Worm (Caenorhabditis elegans) whole organism, young adult: ENCODE results near the gene fbxa-27.

Experiments
- B0035.1 ChIP-seq: sonication (generic microtip); optimal IDR thresholded peaks from 2 replicates; lab custom pipeline; 2016; ENCODE audit warnings: missing genetic modification characterization, mild to moderate bottlenecking, missing compliant biosample characterization, missing genotype, missing genetic modification reagents
- F22D6.2 ChIP-seq: sonication (generic microtip); optimal IDR thresholded peaks from 2 replicates; lab custom pipeline; 2016; ENCODE audit warnings: mild to moderate bottlenecking, missing genetic modification characterization, missing compliant biosample characterization
- F23B12.7 ChIP-seq: sonication (generic microtip); optimal IDR thresholded peaks from 2 replicates; lab custom pipeline; 2017; ENCODE audit warnings: missing genetic modification characterization, mild to moderate bottlenecking, missing compliant biosample characterization, antibody characterized with exemption, moderate library complexity; ENCODE audit not compliant: insufficient read depth
- F39B2.1 ChIP-seq: fragments of 200-800 bp; sonication (Bioruptor generic); IDR thresholded peaks from 2 replicates; pipeline ENCODE4 v1.3.6; 2022; ENCODE audit warnings: missing genetic modification reagents, missing genetic modification characterization, missing compliant biosample characterization
- F52B5.7 ChIP-seq: sonication (generic microtip); optimal IDR thresholded peaks from 2 replicates; lab custom pipeline; 2016; ENCODE audit warnings: mild to moderate bottlenecking, missing genetic modification characterization, missing compliant biosample characterization
- F57A8.1 ChIP-seq: fragments of 200-800 bp; sonication (Bioruptor generic); optimal IDR thresholded peaks from 2 replicates; lab custom pipeline; 2018; ENCODE audit warnings: mild to moderate bottlenecking, missing genetic modification characterization, moderate library complexity, missing compliant biosample characterization
- ama-1 ChIP-seq, 3 experiments: fragments of 150-350 bp in 1 of 3; sonication (generic microtip) in 2 of 3; optimal IDR thresholded peaks; 2 replicates each; lab custom pipeline; 2014 to 2018; ENCODE audit warnings: missing biosample characterization in 2 of 3, missing genetic modification characterization in 2 of 3, missing genetic modification reagents in 2 of 3
- ceh-79 ChIP-seq: sonication (generic microtip); optimal IDR thresholded peaks from 2 replicates; lab custom pipeline; 2017; ENCODE audit warnings: mild to moderate bottlenecking, missing genetic modification characterization, missing compliant biosample characterization
- die-1 ChIP-seq: sonication (generic microtip); optimal IDR thresholded peaks from 2 replicates; lab custom pipeline; 2016; ENCODE audit warnings: missing genotype, mild to moderate bottlenecking, missing genetic modification characterization, missing compliant biosample characterization
- dox-1 ChIP-seq: fragments of 200-800 bp; sonication (Bioruptor generic); IDR thresholded peaks from 2 replicates; pipeline ENCODE4 v1.3.6; 2022; ENCODE audit warnings: missing genetic modification reagents, missing genetic modification characterization, missing compliant biosample characterization
- dpff-1 ChIP-seq: sonication (generic microtip); optimal IDR thresholded peaks from 2 replicates; lab custom pipeline; 2017; ENCODE audit warnings: mild to moderate bottlenecking, missing genetic modification characterization, missing compliant biosample characterization
- efl-1 ChIP-seq: fragments of 150-350 bp; optimal IDR thresholded peaks from 2 replicates; lab custom pipeline; 2014; ENCODE audit warnings: missing biosample characterization, missing genetic modification reagents, missing genetic modification characterization
- egrh-3 ChIP-seq: fragments of 200-800 bp; sonication (Bioruptor generic); IDR thresholded peaks from 2 replicates; pipeline ENCODE4 v1.3.6; 2022; ENCODE audit warnings: missing genetic modification reagents, missing genetic modification characterization, missing compliant biosample characterization
- hmg-1.2 ChIP-seq: fragments of 200-800 bp; sonication (Bioruptor generic); IDR thresholded peaks from 2 replicates; pipeline ENCODE4 v1.3.6; 2022; ENCODE audit warnings: missing genetic modification reagents, missing genetic modification characterization, missing compliant biosample characterization
- hrde-1 ChIP-seq: sonication (generic microtip); optimal IDR thresholded peaks from 2 replicates; lab custom pipeline; 2016; ENCODE audit warnings: missing genetic modification characterization, mild to moderate bottlenecking, missing compliant biosample characterization, moderate library complexity, missing genotype, missing genetic modification reagents, borderline replicate concordance
- hsf-1 ChIP-seq: fragments of 200-800 bp; sonication (Bioruptor generic); IDR thresholded peaks from 2 replicates; pipeline ENCODE4 v1.3.6; 2022; ENCODE audit warnings: missing genetic modification reagents, missing genetic modification characterization, missing compliant biosample characterization
- let-526 ChIP-seq: fragments of 200-800 bp; sonication (Bioruptor generic); IDR thresholded peaks from 2 replicates; pipeline ENCODE4 v1.3.6; 2022; ENCODE audit warnings: missing genetic modification reagents, missing genetic modification characterization, missing compliant biosample characterization
- madf-10 ChIP-seq: sonication (generic microtip); optimal IDR thresholded peaks from 2 replicates; lab custom pipeline; 2016; ENCODE audit warnings: mild to moderate bottlenecking, missing genetic modification characterization, missing compliant biosample characterization
- mcd-1 ChIP-seq: fragments of 200-800 bp; sonication (Bioruptor generic); IDR thresholded peaks from 2 replicates; pipeline ENCODE4 v1.3.6; 2022; ENCODE audit warnings: missing genetic modification reagents, missing genetic modification characterization, missing compliant biosample characterization
- nfya-2 ChIP-seq: fragments of 200-800 bp; sonication (Bioruptor generic); IDR thresholded peaks from 2 replicates; pipeline ENCODE4 v1.3.6; 2022; ENCODE audit warnings: missing genetic modification reagents, missing genetic modification characterization, missing compliant biosample characterization
- nhr-179 ChIP-seq: sonication (generic microtip); optimal IDR thresholded peaks from 2 replicates; lab custom pipeline; 2016; ENCODE audit warnings: mild to moderate bottlenecking, missing genetic modification characterization, missing compliant biosample characterization
- nhr-80 ChIP-seq: sonication (generic microtip); optimal IDR thresholded peaks from 2 replicates; lab custom pipeline; 2016; ENCODE audit warnings: missing genetic modification characterization, missing compliant biosample characterization
- sdz-38 ChIP-seq: sonication (generic microtip); optimal IDR thresholded peaks from 2 replicates; lab custom pipeline; 2016; ENCODE audit warnings: missing genotype, missing genetic modification characterization, missing compliant biosample characterization
- sea-2 ChIP-seq: fragments of 200-800 bp; sonication (Bioruptor generic); IDR thresholded peaks from 2 replicates; pipeline ENCODE4 v1.3.6; 2022; ENCODE audit warnings: missing genetic modification characterization, missing compliant biosample characterization
- snpc-3.4 ChIP-seq: sonication (generic microtip); optimal IDR thresholded peaks from 2 replicates; lab custom pipeline; 2017; ENCODE audit warnings: missing genetic modification characterization, mild to moderate bottlenecking, missing compliant biosample characterization, antibody characterized with exemption, moderate library complexity, missing genotype, missing genetic modification reagents
- unc-130 ChIP-seq: sonication (generic microtip); optimal IDR thresholded peaks from 2 replicates; lab custom pipeline; 2016; ENCODE audit warnings: missing genetic modification reagents, missing genetic modification characterization, missing compliant biosample characterization
- unc-62 ChIP-seq: fragments of 150-350 bp; optimal IDR thresholded peaks from 2 replicates; lab custom pipeline; 2014; ENCODE audit warnings: missing biosample characterization, missing genetic modification reagents, missing genetic modification characterization
- xnd-1 ChIP-seq: sonication (generic microtip); optimal IDR thresholded peaks from 2 replicates; lab custom pipeline; 2016; ENCODE audit warnings: missing genotype, missing genetic modification reagents, missing genetic modification characterization, missing compliant biosample characterization
- ztf-18 ChIP-seq: sonication (generic microtip); optimal IDR thresholded peaks from 2 replicates; lab custom pipeline; 2016; ENCODE audit warnings: missing genotype, mild to moderate bottlenecking, missing genetic modification characterization, missing compliant biosample characterization
- ztf-26 ChIP-seq: sonication (generic microtip); optimal IDR thresholded peaks from 2 replicates; lab custom pipeline; 2017; ENCODE audit warnings: missing genetic modification characterization, missing compliant biosample characterization

The fbxa-27 gene

ce11 chrIII:1342919-1343419 lies at the start of gene fbxa-27:
TSS of gene fbxa-27 (plus strand) at chrIII:1342969.
- TF ChIP-seq xnd-1 (tag; lab: Kevin White, UChicago), result no peak
- TF ChIP-seq dpff-1 (tag; lab: Kevin White, UChicago), result no peak

ce11 chrIII:1293135-1293534 lies 49.6 kb upstream of the fbxa-27 start, which contains the start of gene fbxa-36:
TSS of gene fbxa-36 (minus strand) at chrIII:1293235.
- TF ChIP-seq let-526 (no peak), unc-130 (GFP tag; lab: Kevin White, UChicago) (no peak), nhr-179 (tag; lab: Kevin White, UChicago) (no peak), sea-2 (GFP tag; lab: Robert Waterston, UW) (no peak), F22D6.2 (tag; lab: Kevin White, UChicago) (no peak), F39B2.1 (GFP tag; lab: Robert Waterston, UW) (no peak)

DNA sequence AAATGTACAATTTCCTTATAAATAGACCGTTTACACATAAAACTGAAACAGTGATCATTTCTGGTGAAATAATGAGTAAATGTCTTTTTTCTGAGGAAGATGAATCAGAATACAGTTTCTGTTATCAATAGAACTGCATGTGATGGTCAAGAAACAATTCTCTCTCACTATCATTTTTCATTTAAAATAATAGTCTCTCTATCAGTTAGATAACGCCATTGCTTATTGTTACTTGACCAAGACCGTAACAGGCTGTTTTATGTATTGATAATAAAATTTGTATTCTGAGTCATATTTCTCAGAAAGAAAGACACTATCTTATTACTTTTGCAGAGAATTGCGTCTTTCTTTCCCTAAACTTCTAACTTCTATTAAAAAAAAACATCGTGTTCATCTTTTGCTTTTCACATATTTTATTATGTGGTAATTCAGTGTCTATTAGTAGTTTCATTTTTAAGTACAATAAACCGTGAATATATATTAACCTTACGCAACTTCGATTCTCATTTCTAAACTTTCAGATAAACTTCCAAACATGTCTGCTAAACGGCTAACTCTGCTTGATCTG lies 47.5 kb upstream of the fbxa-27 start, which contains the start of gene fbxa-35:
Gene fbxa-35 (plus strand): TSS at position 518 of the 568 bp plus-strand sequence.
- no peak for TF ChIP-seq F57A8.1 (GFP tag; lab: Kevin White, UChicago)
- peak; percentile 13 for TF ChIP-seq nhr-80 (tag; lab: Kevin White, UChicago)
- TF ChIP-seq, all 124 proteins: peak for 1

DNA sequence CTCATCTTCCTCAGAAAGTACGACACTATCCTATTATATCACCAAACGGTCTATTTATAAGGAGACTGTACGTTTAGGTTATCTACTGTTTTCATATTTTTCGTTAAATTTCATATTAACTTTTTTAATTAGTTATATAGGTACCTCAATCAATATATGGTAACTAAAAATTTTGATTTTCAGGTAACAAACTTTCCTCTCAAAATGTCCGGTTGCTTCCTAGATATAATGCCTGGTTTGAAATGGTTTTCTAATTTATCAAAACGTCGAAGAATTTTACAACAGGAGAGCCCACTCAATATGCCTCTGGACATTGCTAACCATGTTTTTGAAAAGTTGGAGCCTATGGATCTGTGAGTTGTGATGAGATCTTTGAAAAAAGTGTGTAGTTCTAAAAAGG lies 45.2 kb upstream of the fbxa-27 start, which contains the start of gene fbxa-28:
Gene fbxa-28 (plus strand): TSS at position 301 of the 400 bp plus-strand sequence.
- TF ChIP-seq nfya-2 (no peak), ceh-79 (tag; lab: Kevin White, UChicago) (no peak), hrde-1 (tag; lab: Kevin White, UChicago) (no peak), nhr-179 (tag; lab: Kevin White, UChicago) (no peak), unc-62 (GFP tag; lab: Kevin White, UChicago) (no peak)
- TF ChIP-seq, all 124 proteins: peak for 0

DNA sequence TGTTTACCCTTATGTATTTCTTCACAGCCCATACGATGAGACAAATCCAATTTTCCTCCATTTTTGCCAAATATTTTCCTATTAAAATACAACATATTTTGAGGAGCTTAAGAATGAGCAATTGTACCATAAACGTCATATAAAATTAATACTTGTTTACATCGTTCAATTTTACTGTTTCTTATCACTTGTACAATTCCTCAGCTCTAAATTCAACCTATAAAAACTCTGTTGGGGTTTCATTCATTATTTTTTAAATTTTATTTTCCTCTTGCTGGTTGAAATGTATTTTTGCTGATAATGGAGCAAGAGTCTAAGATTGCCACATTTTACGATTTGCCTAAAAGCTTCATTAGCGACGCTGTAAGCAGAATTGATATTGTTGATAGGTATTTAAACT lies 39.4 kb upstream of the fbxa-27 start, which contains the start of gene fbxa-75:
Gene fbxa-75 (plus strand): TSS at position 301 of the 400 bp plus-strand sequence.
- TF ChIP-seq dox-1 (GFP tag; lab: Robert Waterston, UW) (no peak), madf-10 (no peak), unc-62 (GFP tag; lab: Kevin White, UChicago) (no peak), ztf-26 (tag; lab: Kevin White, UChicago) (no peak), F52B5.7 (tag; lab: Kevin White, UChicago) (no peak), ztf-18 (tag; lab: Kevin White, UChicago) (no peak), nhr-179 (tag; lab: Kevin White, UChicago) (no peak), hsf-1 (GFP tag; lab: Robert Waterston, UW) (no peak), egrh-3 (GFP tag; lab: Robert Waterston, UW) (no peak), sea-2 (GFP tag; lab: Robert Waterston, UW) (no peak), B0035.1 (tag; lab: Kevin White, UChicago) (no peak), snpc-3.4 (tag; lab: Kevin White, UChicago) (no peak), die-1 (tag; lab: Kevin White, UChicago) (no peak), efl-1 (GFP tag; lab: Kevin White, UChicago) (no peak), ama-1 (optimal IDR thresholded peaks at IDR 0.05; lab: Kevin White, UChicago) (no peak), ama-1 (GFP tag; optimal IDR thresholded peaks at IDR 0.05; lab: Kevin White, UChicago) (no peak), sdz-38 (tag; lab: Kevin White, UChicago) (no peak)
- TF ChIP-seq, all 124 proteins: peak for 0

DNA sequence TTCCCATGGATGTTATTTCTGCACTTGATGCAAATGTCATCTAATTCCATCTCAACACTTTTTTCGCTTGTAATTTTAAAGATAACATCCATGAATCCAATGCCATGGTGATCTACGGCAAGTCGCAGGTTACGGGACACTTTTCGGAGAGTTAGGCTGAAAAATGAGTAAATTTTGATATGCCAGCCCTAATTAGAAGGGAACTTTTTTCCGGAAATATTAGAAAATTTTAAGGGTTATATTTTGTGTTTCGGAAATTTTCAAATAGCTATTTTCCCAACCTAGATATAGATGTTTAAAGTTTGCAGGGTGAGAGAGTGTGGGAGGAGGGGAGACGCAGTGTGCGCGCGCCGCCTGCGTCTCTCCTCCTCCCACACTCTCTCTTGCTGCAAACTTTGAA lies 35.4 kb upstream of the fbxa-27 start:
- TF ChIP-seq mcd-1 (GFP tag; lab: Robert Waterston, UW), result no peak
- TF ChIP-seq hmg-1.2 (GFP tag; lab: Robert Waterston, UW), result peak; percentile 84
- no peak for TF ChIP-seq F23B12.7 (tag; lab: Kevin White, UChicago)
- no peak for TF ChIP-seq F57A8.1 (GFP tag; lab: Kevin White, UChicago)
- TF ChIP-seq ztf-18 (tag; lab: Kevin White, UChicago), result no peak
